Fruit fly (Drosophila melanogaster) whole organism, embryonic: ENCODE data around the gene CG2540.

Experiments used
- Atf3 ChIP-seq: fragments of 200-800 bp; sonication (Bioruptor generic); optimal IDR thresholded peaks from 3 replicates; lab custom pipeline; 2016; ENCODE audit warnings: missing biosample characterization, missing genetic modification characterization
- B-H2 ChIP-seq: fragments of 200-800 bp; sonication (Bioruptor generic); optimal IDR thresholded peaks from 2 replicates; lab custom pipeline; 2018; ENCODE audit warnings: missing biosample characterization, mild to moderate bottlenecking, missing genetic modification characterization
- CG10366 ChIP-seq: fragments of 200-800 bp; sonication (Bioruptor generic); IDR thresholded peaks from 2 replicates; pipeline ENCODE4 v1.3.6; 2022; ENCODE audit warnings: missing biosample characterization, missing genetic modification characterization
- CG10543 ChIP-seq: fragments of 200-800 bp; sonication (Bioruptor generic); optimal IDR thresholded peaks from 3 replicates; lab custom pipeline; 2017; ENCODE audit warnings: missing biosample characterization, mild to moderate bottlenecking, missing genetic modification characterization, moderate library complexity
- CG10979 ChIP-seq: fragments of 200-800 bp; sonication (Bioruptor generic); optimal IDR thresholded peaks from 2 replicates; lab custom pipeline; 2018; ENCODE audit warnings: missing biosample characterization, mild to moderate bottlenecking, missing genetic modification characterization, moderate library complexity
- CG11695 ChIP-seq: fragments of 200-800 bp; sonication (Bioruptor generic); IDR thresholded peaks from 3 replicates; pipeline ENCODE4 v1.3.6; 2022; ENCODE audit warnings: missing biosample characterization, missing genetic modification characterization
- CG18599 ChIP-seq: fragments of 200-800 bp; sonication (Bioruptor generic); optimal IDR thresholded peaks from 3 replicates; lab custom pipeline; 2017; ENCODE audit warnings: missing biosample characterization, missing genetic modification characterization, mild to moderate bottlenecking, moderate library complexity, missing genetic modification reagents
- CG2120 ChIP-seq: fragments of 200-800 bp; sonication (Bioruptor generic); optimal IDR thresholded peaks from 3 replicates; lab custom pipeline; 2016; ENCODE audit warnings: missing biosample characterization, missing genetic modification characterization
- CG2202 ChIP-seq: fragments of 200-800 bp; sonication (Bioruptor generic); optimal IDR thresholded peaks from 2 replicates; lab custom pipeline; 2018; ENCODE audit warnings: missing biosample characterization, mild to moderate bottlenecking, missing genetic modification characterization
- CG2712 ChIP-seq: fragments of 200-800 bp; optimal IDR thresholded peaks from 3 replicates; lab custom pipeline; 2019; ENCODE audit warnings: missing biosample characterization, mild to moderate bottlenecking, missing genetic modification characterization, moderate library complexity
- CG31388 ChIP-seq: fragments of 200-800 bp; sonication (Bioruptor generic); optimal IDR thresholded peaks from 2 replicates; lab custom pipeline; 2016; ENCODE audit warnings: missing biosample characterization, missing genetic modification characterization
- CG34376 ChIP-seq: fragments of 200-800 bp; sonication (Bioruptor generic); optimal IDR thresholded peaks from 2 replicates; lab custom pipeline; 2018; ENCODE audit warnings: missing biosample characterization, mild to moderate bottlenecking, missing genetic modification characterization
- CG4424 ChIP-seq: fragments of 200-800 bp; sonication (Bioruptor generic); optimal IDR thresholded peaks from 3 replicates; lab custom pipeline; 2016; ENCODE audit warnings: missing biosample characterization, missing genetic modification characterization
- CG5953 ChIP-seq: fragments of 200-800 bp; sonication (Bioruptor generic); IDR thresholded peaks from 2 replicates; pipeline ENCODE4 v1.3.6; 2022; ENCODE audit warnings: missing biosample characterization, missing genetic modification characterization
- CG6254 ChIP-seq: fragments of 200-800 bp; sonication (Bioruptor generic); optimal IDR thresholded peaks from 3 replicates; lab custom pipeline; 2017; ENCODE audit warnings: mild to moderate bottlenecking, missing biosample characterization, missing genetic modification reagents, missing genetic modification characterization
- CG6689 ChIP-seq: fragments of 200-800 bp; sonication (Bioruptor generic); IDR thresholded peaks from 2 replicates; pipeline ENCODE4 v1.3.6; 2022; ENCODE audit warnings: missing biosample characterization, missing genetic modification characterization
- CG7556 ChIP-seq: fragments of 200-800 bp; sonication (Bioruptor generic); optimal IDR thresholded peaks from 2 replicates; lab custom pipeline; 2017; ENCODE audit warnings: missing biosample characterization, mild to moderate bottlenecking, missing genetic modification characterization
- CG8388 ChIP-seq: fragments of 200-800 bp; sonication (Bioruptor generic); optimal IDR thresholded peaks from 2 replicates; lab custom pipeline; 2019; ENCODE audit warnings: missing biosample characterization, mild to moderate bottlenecking, missing genetic modification characterization, moderate library complexity
- CG9797 ChIP-seq: fragments of 200-800 bp; sonication (Bioruptor generic); optimal IDR thresholded peaks from 3 replicates; lab custom pipeline; 2018; ENCODE audit warnings: missing biosample characterization, mild to moderate bottlenecking, missing genetic modification characterization
- Dp ChIP-seq: fragments of 200-800 bp; sonication (Bioruptor generic); optimal IDR thresholded peaks from 2 replicates; lab custom pipeline; 2018; ENCODE audit warnings: missing biosample characterization, mild to moderate bottlenecking, missing genetic modification characterization, moderate library complexity
- Fer3 ChIP-seq: fragments of 200-800 bp; sonication (Bioruptor generic); optimal IDR thresholded peaks from 2 replicates; lab custom pipeline; 2018; ENCODE audit warnings: missing biosample characterization, mild to moderate bottlenecking, missing genetic modification characterization, moderate library complexity
- Gsc ChIP-seq: fragments of 200-800 bp; sonication (Bioruptor generic); IDR thresholded peaks from 2 replicates; pipeline ENCODE4 v1.3.6; 2022; ENCODE audit warnings: missing biosample characterization, missing genetic modification characterization
- H15 ChIP-seq: fragments of 200-800 bp; sonication (Bioruptor generic); IDR thresholded peaks from 3 replicates; pipeline ENCODE4 v1.3.6; 2022; ENCODE audit warnings: missing biosample characterization, missing genetic modification characterization
- HmgZ ChIP-seq: fragments of 200-800 bp; sonication (Bioruptor generic); optimal IDR thresholded peaks from 2 replicates; lab custom pipeline; 2018; ENCODE audit warnings: missing biosample characterization, mild to moderate bottlenecking, missing genetic modification characterization
- Lhr ChIP-seq: fragments of 200-800 bp; sonication (Bioruptor generic); optimal IDR thresholded peaks from 3 replicates; lab custom pipeline; 2017; ENCODE audit warnings: mild to moderate bottlenecking, missing biosample characterization, missing genetic modification reagents, missing genetic modification characterization
- Lpt ChIP-seq: fragments of >200 bp; optimal IDR thresholded peaks from 2 replicates; lab custom pipeline; 2018; ENCODE audit warnings: missing biosample characterization, missing genetic modification characterization
- MTF-1 ChIP-seq: fragments of 200-800 bp; sonication (Bioruptor generic); optimal IDR thresholded peaks from 2 replicates; lab custom pipeline; 2018; ENCODE audit warnings: missing biosample characterization, mild to moderate bottlenecking, missing genetic modification characterization, borderline replicate concordance
- Mad ChIP-seq: fragments of 200-800 bp; sonication (Bioruptor generic); optimal IDR thresholded peaks from 2 replicates; lab custom pipeline; 2016; ENCODE audit warnings: missing biosample characterization, missing genetic modification characterization
- Med ChIP-seq: fragments of 200-800 bp; sonication (Bioruptor generic); peaks from one replicate; lab custom pipeline; 2016; ENCODE audit warnings: missing biosample characterization, missing genetic modification characterization, mild to moderate bottlenecking, inconsistent platforms, moderate library complexity
- NC2α ChIP-seq: fragments of 200-800 bp; sonication (Bioruptor generic); optimal IDR thresholded peaks from 2 replicates; lab custom pipeline; 2016; ENCODE audit warnings: missing biosample characterization, missing genetic modification characterization
- NC2β ChIP-seq: fragments of 200-800 bp; sonication (Bioruptor generic); optimal IDR thresholded peaks from 2 replicates; lab custom pipeline; 2016; ENCODE audit warnings: missing biosample characterization, missing genetic modification characterization
- Oli ChIP-seq: fragments of 200-800 bp; sonication (Bioruptor generic); optimal IDR thresholded peaks from 2 replicates; lab custom pipeline; 2018; ENCODE audit warnings: missing biosample characterization, mild to moderate bottlenecking, missing genetic modification characterization, moderate library complexity
- Sin3A ChIP-seq: fragments of >200 bp; optimal IDR thresholded peaks from 2 replicates; lab custom pipeline; 2018
- cato ChIP-seq: fragments of 200-800 bp; sonication (Bioruptor generic); optimal IDR thresholded peaks from 2 replicates; lab custom pipeline; 2016; ENCODE audit warnings: missing biosample characterization, missing genetic modification characterization, borderline replicate concordance
- chinmo ChIP-seq: fragments of 200-800 bp; sonication (Bioruptor generic); IDR thresholded peaks from 4 replicates; pipeline ENCODE4 v1.3.6; 2022; ENCODE audit warnings: missing biosample characterization, missing genetic modification characterization; ENCODE audit not compliant: partially characterized antibody
- en ChIP-seq: fragments of 200-800 bp; sonication (Bioruptor generic); optimal IDR thresholded peaks from 2 replicates; lab custom pipeline; 2016; ENCODE audit warnings: missing biosample characterization, missing genetic modification characterization
- fd3F ChIP-seq: fragments of 200-800 bp; sonication (Bioruptor generic); optimal IDR thresholded peaks from 2 replicates; lab custom pipeline; 2018; ENCODE audit warnings: missing biosample characterization, mild to moderate bottlenecking, missing genetic modification characterization, moderate library complexity
- ftz-f1 ChIP-seq: fragments of 200-800 bp; sonication (Bioruptor generic); optimal IDR thresholded peaks from 2 replicates; lab custom pipeline; 2016; ENCODE audit warnings: missing biosample characterization, missing genetic modification characterization
- klu ChIP-seq: fragments of 200-800 bp; sonication (Bioruptor generic); IDR thresholded peaks from 2 replicates; pipeline ENCODE4 v1.3.6; 2022; ENCODE audit warnings: missing biosample characterization, missing genetic modification characterization
- lilli ChIP-seq: fragments of 200-800 bp; sonication (Bioruptor generic); optimal IDR thresholded peaks from 3 replicates; lab custom pipeline; 2016; ENCODE audit warnings: missing biosample characterization, missing genetic modification characterization
- mam ChIP-seq: fragments of 200-800 bp; sonication (Bioruptor generic); optimal IDR thresholded peaks from 3 replicates; lab custom pipeline; 2016; ENCODE audit warnings: missing biosample characterization, missing genetic modification characterization
- mld ChIP-seq: fragments of 200-800 bp; sonication (Bioruptor generic); IDR thresholded peaks from 3 replicates; pipeline ENCODE4 v1.3.6; 2022; ENCODE audit warnings: missing biosample characterization, missing genetic modification characterization; ENCODE audit not compliant: partially characterized antibody
- row ChIP-seq: fragments of 200-800 bp; sonication (Bioruptor generic); IDR thresholded peaks from 3 replicates; pipeline ENCODE4 v1.3.6; 2022; ENCODE audit warnings: missing biosample characterization, missing genetic modification characterization
- sob ChIP-seq: fragments of 200-800 bp; sonication (Bioruptor generic); IDR thresholded peaks from 2 replicates; pipeline ENCODE4 v1.3.6; 2022; ENCODE audit warnings: missing biosample characterization, missing genetic modification characterization
- unc-4 ChIP-seq: fragments of 200-800 bp; sonication (Bioruptor generic); IDR thresholded peaks from 2 replicates; pipeline ENCODE4 v1.3.6; 2022; ENCODE audit warnings: missing biosample characterization, missing genetic modification characterization; ENCODE audit not compliant: partially characterized antibody
- unpg ChIP-seq: fragments of 200-800 bp; sonication (Bioruptor generic); optimal IDR thresholded peaks from 3 replicates; lab custom pipeline; 2018; ENCODE audit warnings: missing biosample characterization, mild to moderate bottlenecking, missing genetic modification characterization, moderate library complexity
- vnd ChIP-seq: fragments of 200-800 bp; sonication (Bioruptor generic); IDR thresholded peaks from 3 replicates; pipeline ENCODE4 v1.3.6; 2022; ENCODE audit warnings: missing biosample characterization, missing genetic modification characterization; ENCODE audit not compliant: partially characterized antibody
- wdn ChIP-seq: fragments of 200-800 bp; sonication (Bioruptor generic); IDR thresholded peaks from 2 replicates; pipeline ENCODE4 v1.3.6; 2022; ENCODE audit warnings: missing biosample characterization, missing genetic modification characterization
- wek ChIP-seq: fragments of 200-800 bp; sonication (Bioruptor generic); optimal IDR thresholded peaks from 3 replicates; lab custom pipeline; 2018; ENCODE audit warnings: missing biosample characterization, mild to moderate bottlenecking, missing genetic modification characterization, moderate library complexity

Gene CG2540

dm6 chrX:12583870-12584390 lies 45.7 kb upstream of the CG2540 start (continued):
- no peak for TF ChIP-seq CG2202 (tag; lab: Kevin White, UChicago)
- TF ChIP-seq cato (GFP tag; lab: Kevin White, UChicago), result no peak
- no peak for TF ChIP-seq CG4424 (GFP tag; lab: Kevin White, UChicago)
- TF ChIP-seq CG18599, result peak; percentile 60
- TF ChIP-seq Gsc (GFP tag; lab: Robert Waterston, UW), result no peak
- TF ChIP-seq unpg (GFP tag; lab: Kevin White, UChicago), result no peak
- TF ChIP-seq H15 (GFP tag; lab: Robert Waterston, UW), result 0 out of 3 replicates have a peak, but pooled peaks have one; percentile 8
- no peak for TF ChIP-seq CG9797 (GFP tag; lab: Kevin White, UChicago)
- TF ChIP-seq wek (GFP tag; lab: Kevin White, UChicago), result no peak
- no peak for TF ChIP-seq ftz-f1 (GFP tag; lab: Kevin White, UChicago)
- TF ChIP-seq Dp (GFP tag; lab: Kevin White, UChicago), result no peak
- TF ChIP-seq row (GFP tag; lab: Robert Waterston, UW), result 0 out of 3 replicates have a peak, but pooled peaks have one; percentile 20
- TF ChIP-seq CG31388 (GFP tag; lab: Kevin White, UChicago), result no peak
- TF ChIP-seq NC2α, result no peak
- 0 out of 4 replicates have a peak, but pooled peaks have one; percentile 44 for TF ChIP-seq chinmo (GFP tag; lab: Robert Waterston, UW)
- TF ChIP-seq CG10979, result no peak
- no peak for TF ChIP-seq CG10366
- no peak for TF ChIP-seq CG7556
- no peak for TF ChIP-seq CG34376
- TF ChIP-seq CG6254 (GFP tag; lab: Kevin White, UChicago), result no peak
- peak; percentile 2 for TF ChIP-seq CG2712 (tag; lab: Kevin White, UChicago)
- no peak for TF ChIP-seq Atf3 (GFP tag; lab: Kevin White, UChicago)
- no peak for TF ChIP-seq klu (GFP tag; lab: Robert Waterston, UW)
- no peak for TF ChIP-seq NC2β
- TF ChIP-seq mld (GFP tag; lab: Robert Waterston, UW), result no peak
- TF ChIP-seq mam (GFP tag; lab: Kevin White, UChicago), result no peak
- TF ChIP-seq HmgZ (tag; lab: Kevin White, UChicago), result no peak
- TF ChIP-seq Lpt (GFP tag; lab: Kevin White, UChicago), result no peak
- TF ChIP-seq Mad (GFP tag; lab: Kevin White, UChicago), result no peak
- no peak for TF ChIP-seq CG5953 (GFP tag; lab: Robert Waterston, UW)
- peak; percentile 47 for TF ChIP-seq CG8388 (GFP tag; lab: Kevin White, UChicago)
- no peak for TF ChIP-seq CG10543 (GFP tag; lab: Kevin White, UChicago)
- TF ChIP-seq Med (GFP tag; lab: Kevin White, UChicago), result peak; percentile 67
- no peak for TF ChIP-seq vnd
- peak; percentile 11 for TF ChIP-seq lilli (GFP tag; lab: Kevin White, UChicago)
- TF ChIP-seq MTF-1, result no peak
- no peak for TF ChIP-seq CG6689 (GFP tag; lab: Robert Waterston, UW)
- TF ChIP-seq fd3F (GFP tag; lab: Kevin White, UChicago), result no peak
- TF ChIP-seq Fer3, result peak; percentile 7
- no peak for TF ChIP-seq en (GFP tag; lab: Kevin White, UChicago)
- TF ChIP-seq Lhr (GFP tag; lab: Kevin White, UChicago), result no peak
- no peak for TF ChIP-seq CG11695 (GFP tag; lab: Robert Waterston, UW)
- peak; percentile 22 for TF ChIP-seq CG2120
- TF ChIP-seq unc-4 (GFP tag; lab: Robert Waterston, UW), result no peak
- no peak for TF ChIP-seq wdn (GFP tag; lab: Robert Waterston, UW)
- no peak for TF ChIP-seq sob
- TF ChIP-seq Sin3A (lab: Kevin White, UChicago), result no peak
- no peak for TF ChIP-seq B-H2
- TF ChIP-seq Oli (tag; lab: Kevin White, UChicago), result no peak
